Worm (Caenorhabditis elegans) whole organism, early embryonic: ENCODE measurements around the gene fbf-2.

Source experiments
- F13C5.2 ChIP-seq: sonication (generic microtip); optimal IDR thresholded peaks from 2 replicates; lab custom pipeline; 2017; ENCODE audit warnings: mild to moderate bottlenecking, missing genetic modification characterization, inconsistent platforms, missing compliant biosample characterization
- aly-1 ChIP-seq: sonication (generic microtip); optimal IDR thresholded peaks from 2 replicates; lab custom pipeline; 2016; ENCODE audit warnings: missing genetic modification characterization, missing compliant biosample characterization
- ama-1 ChIP-seq: fragments of 150-350 bp; optimal IDR thresholded peaks from 2 replicates; lab custom pipeline; 2014
- ceh-13 ChIP-seq: fragments of 200-800 bp; sonication (Bioruptor generic); optimal IDR thresholded peaks from 2 replicates; lab custom pipeline; 2018; ENCODE audit warnings: mild to moderate bottlenecking, missing genetic modification characterization, missing compliant biosample characterization
- ceh-36 ChIP-seq: sonication (generic microtip); optimal IDR thresholded peaks from 2 replicates; lab custom pipeline; 2016; ENCODE audit warnings: missing genetic modification characterization, inconsistent platforms, missing compliant biosample characterization
- flt-1 ChIP-seq: fragments of 200-800 bp; sonication (Bioruptor generic); IDR thresholded peaks from 2 replicates; pipeline ENCODE4 v1.3.6; 2022; ENCODE audit warnings: missing genetic modification characterization, missing compliant biosample characterization
- hmbx-1 ChIP-seq: sonication (generic microtip); optimal IDR thresholded peaks from 2 replicates; lab custom pipeline; 2016; ENCODE audit warnings: mild to moderate bottlenecking, missing genetic modification characterization, missing compliant biosample characterization
- hnd-1 ChIP-seq: sonication (generic microtip); optimal IDR thresholded peaks from 2 replicates; lab custom pipeline; 2016; ENCODE audit warnings: missing genetic modification characterization, missing compliant biosample characterization
- pes-1 ChIP-seq: fragments of 200-800 bp; sonication (Bioruptor generic); IDR thresholded peaks from 2 replicates; pipeline ENCODE4 v1.3.6; 2022; ENCODE audit warnings: missing genetic modification reagents, missing genetic modification characterization, missing compliant biosample characterization
- scrt-1 ChIP-seq: fragments of 200-800 bp; sonication (Bioruptor generic); IDR thresholded peaks from 2 replicates; pipeline ENCODE4 v1.3.6; 2022; ENCODE audit warnings: missing genetic modification characterization, missing compliant biosample characterization
- sea-1 ChIP-seq: fragments of 200-800 bp; sonication (Bioruptor generic); conservative IDR thresholded peaks from 2 replicates; pipeline ENCODE4 v1.3.6; 2022; ENCODE audit warnings: missing genetic modification characterization, missing compliant biosample characterization
- tbx-37 ChIP-seq: fragments of 200-800 bp; sonication (Bioruptor generic); conservative IDR thresholded peaks from 2 replicates; pipeline ENCODE4 v1.3.6; 2022; ENCODE audit warnings: missing genetic modification reagents, missing genetic modification characterization, missing compliant biosample characterization
- tra-4 ChIP-seq: sonication (generic microtip); optimal IDR thresholded peaks from 2 replicates; lab custom pipeline; 2017; ENCODE audit warnings: missing genetic modification characterization, missing compliant biosample characterization

ce11 chrII:6118163-6118562, 26.9 kb upstream of the fbf-2 start, which contains the start of gene C29H12.6:
- TF ChIP-seq ama-1 (lab: Kevin White, UChicago) (no peak), tra-4 (tag; lab: Kevin White, UChicago) (no peak), ceh-13 (no peak), hmbx-1 (tag; lab: Kevin White, UChicago) (no peak), pes-1 (GFP tag; lab: Robert Waterston, UW) (no peak), flt-1 (GFP tag; lab: Robert Waterston, UW) (no peak), tbx-37 (GFP tag; lab: Robert Waterston, UW) (no peak), ceh-36 (tag; lab: Kevin White, UChicago) (peak; percentile 66), scrt-1 (no peak), aly-1 (no peak), F13C5.2 (tag; lab: Kevin White, UChicago) (no peak), sea-1 (no peak), hnd-1 (tag; lab: Kevin White, UChicago) (no peak)
